Fruit fly (Drosophila melanogaster): Measurements from ENCODE around the gene Cpr35B.
A peak's percentile ranks its signal among the peaks of the same experiment; 100 is the strongest.

Gene Cpr35B

DNA sequence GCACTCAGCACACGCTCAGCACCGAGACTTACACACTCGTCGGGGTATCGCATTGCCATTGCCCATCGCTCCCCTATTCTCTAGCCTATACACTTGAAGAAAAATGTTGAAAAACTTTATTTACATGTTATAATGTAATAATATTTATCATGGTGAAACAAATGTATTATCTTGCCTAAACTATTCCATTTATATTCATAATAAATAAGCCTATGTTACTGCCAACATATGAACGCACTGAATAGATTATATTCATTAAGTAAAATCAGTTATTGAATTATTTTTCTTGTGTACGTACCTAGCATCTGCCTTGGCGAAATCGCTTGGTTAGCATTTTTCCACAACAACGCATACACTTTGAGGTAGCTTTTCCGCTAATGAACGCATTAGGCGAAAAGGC, 15.9 kb upstream of the Cpr35B start (continued):
- TF ChIP-seq salm (tag; optimal IDR thresholded peaks at IDR 0.05), result peak; percentile 19
- no peak for TF ChIP-seq onecut (GFP tag; IDR thresholded peaks at IDR 0.05)
- peak; percentile 33 for TF ChIP-seq CG4820 (GFP tag; optimal IDR thresholded peaks at IDR 0.05)
- 0 out of 2 replicates have a peak, but pooled peaks have one; percentile 23 for TF ChIP-seq CG32532 (GFP tag; IDR thresholded peaks at IDR 0.05)
- no peak for TF ChIP-seq CG12299 (tag; optimal IDR thresholded peaks at IDR 0.05)
- peak; percentile 16 for TF ChIP-seq CG2116 (GFP tag; optimal IDR thresholded peaks at IDR 0.05)
- peak; percentile 24 for TF ChIP-seq Abd-B (GFP tag; optimal IDR thresholded peaks at IDR 0.05)
- TF ChIP-seq NC2β (GFP tag; optimal IDR thresholded peaks at IDR 0.05), result no peak
- no peak for TF ChIP-seq Sin3A (optimal IDR thresholded peaks at IDR 0.05)
- peak in 1 of 2 experiments; percentile 25 for TF ChIP-seq dpn (GFP tag; optimal IDR thresholded peaks at IDR 0.05)
- peak; percentile 32 for TF ChIP-seq CG16815 (GFP tag; optimal IDR thresholded peaks at IDR 0.05)
- no peak for TF ChIP-seq nau (GFP tag; optimal IDR thresholded peaks at IDR 0.05)
- peak; percentile 30; the same call in 1 of the 2 replicates for TF ChIP-seq CG14014 (GFP tag; IDR thresholded peaks at IDR 0.05)
- peak; percentile 54 for TF ChIP-seq CG18599 (GFP tag; optimal IDR thresholded peaks at IDR 0.05)
- no peak for TF ChIP-seq ham (GFP tag; IDR thresholded peaks at IDR 0.05)
- TF ChIP-seq sisA (GFP tag; IDR thresholded peaks at IDR 0.05), result peak; percentile 33; the same call in 1 of the 2 replicates
- TF ChIP-seq TFAM (GFP tag; optimal IDR thresholded peaks at IDR 0.05), result no peak
- TF ChIP-seq CG6254 (GFP tag; optimal IDR thresholded peaks at IDR 0.05), result peak; percentile 14
- TF ChIP-seq CG2678 (tag; optimal IDR thresholded peaks at IDR 0.05), result peak; percentile 61
- peak; percentile 18 for TF ChIP-seq Asciz (GFP tag; optimal IDR thresholded peaks at IDR 0.05)
- no peak for TF ChIP-seq sna (GFP tag; IDR thresholded peaks at IDR 0.05; ENCODE audit: partially characterized antibody)
- TF ChIP-seq CG10366 (GFP tag; IDR thresholded peaks at IDR 0.05), result peak; percentile 18; the same call in 1 of the 2 replicates
- no peak for TF ChIP-seq CTCF (GFP tag; optimal IDR thresholded peaks at IDR 0.05)
- TF ChIP-seq CG17361 (GFP tag; IDR thresholded peaks at IDR 0.05), result peak; percentile 51; the same call in 2 of the 3 replicates
- TF ChIP-seq dmrt11E (tag; optimal IDR thresholded peaks at IDR 0.05), result peak; percentile 70
- no peak for TF ChIP-seq bab2 (GFP tag; optimal IDR thresholded peaks at IDR 0.05)
- TF ChIP-seq CG17385 (GFP tag; optimal IDR thresholded peaks at IDR 0.05), result peak; percentile 21
- no peak for TF ChIP-seq CG1832 (GFP tag; optimal IDR thresholded peaks at IDR 0.05)
- TF ChIP-seq Lim3 (GFP tag; IDR thresholded peaks at IDR 0.05), result no peak
- no peak for TF ChIP-seq CG7372 (GFP tag; IDR thresholded peaks at IDR 0.05)
- no peak for TF ChIP-seq CG12236 (GFP tag; optimal IDR thresholded peaks at IDR 0.05)
- peak; percentile 40 for TF ChIP-seq CG15269 (tag; optimal IDR thresholded peaks at IDR 0.05)
- TF ChIP-seq crol (GFP tag; IDR thresholded peaks at IDR 0.05), result no peak
- TF ChIP-seq ara (GFP tag; IDR thresholded peaks at IDR 0.05), result no peak; the same call in 1 of the 2 replicates
- TF ChIP-seq eve (GFP tag; optimal IDR thresholded peaks at IDR 0.05), result peak in 1 of 2 experiments; percentile 49
- TF ChIP-seq CG1024 (GFP tag; IDR thresholded peaks at IDR 0.05), result no peak
- TF ChIP-seq CG1603 (tag; optimal IDR thresholded peaks at IDR 0.05), result peak; percentile 46
- no peak for TF ChIP-seq sima (GFP tag; optimal IDR thresholded peaks at IDR 0.05)
- TF ChIP-seq Deaf1 (tag; optimal IDR thresholded peaks at IDR 0.05), result peak; percentile 19
- peak; percentile 28 for TF ChIP-seq CG15601 (tag; optimal IDR thresholded peaks at IDR 0.05)
- no peak for TF ChIP-seq p53 (GFP tag; optimal IDR thresholded peaks at IDR 0.05)
- peak; percentile 52 for TF ChIP-seq lmd (GFP tag; IDR thresholded peaks at IDR 0.05)
- TF ChIP-seq Lhr (GFP tag; optimal IDR thresholded peaks at IDR 0.05), result no peak
- no peak for TF ChIP-seq CG10431 (GFP tag; optimal IDR thresholded peaks at IDR 0.05)
- peak; percentile 23 for TF ChIP-seq Hmr (GFP tag; optimal IDR thresholded peaks at IDR 0.05)
- no peak for TF ChIP-seq fu2 (GFP tag; optimal IDR thresholded peaks at IDR 0.05)
- peak; percentile 2 for TF ChIP-seq sens (GFP tag)
- no peak for TF ChIP-seq gsb (GFP tag; IDR thresholded peaks at IDR 0.05)
- TF ChIP-seq emc (GFP tag; optimal IDR thresholded peaks at IDR 0.05), result no peak
- no peak for TF ChIP-seq gsb-n (tag; optimal IDR thresholded peaks at IDR 0.05)
- TF ChIP-seq CG2120 (GFP tag; optimal IDR thresholded peaks at IDR 0.05), result peak; percentile 35
- 0 out of 2 replicates have a peak, but pooled peaks have one; percentile 43 for TF ChIP-seq CG10959 (GFP tag; IDR thresholded peaks at IDR 0.05)

Measured in whole organism, embryonic.